Worm (Caenorhabditis elegans): ENCODE measurements around the gene fmo-3.

DNA sequence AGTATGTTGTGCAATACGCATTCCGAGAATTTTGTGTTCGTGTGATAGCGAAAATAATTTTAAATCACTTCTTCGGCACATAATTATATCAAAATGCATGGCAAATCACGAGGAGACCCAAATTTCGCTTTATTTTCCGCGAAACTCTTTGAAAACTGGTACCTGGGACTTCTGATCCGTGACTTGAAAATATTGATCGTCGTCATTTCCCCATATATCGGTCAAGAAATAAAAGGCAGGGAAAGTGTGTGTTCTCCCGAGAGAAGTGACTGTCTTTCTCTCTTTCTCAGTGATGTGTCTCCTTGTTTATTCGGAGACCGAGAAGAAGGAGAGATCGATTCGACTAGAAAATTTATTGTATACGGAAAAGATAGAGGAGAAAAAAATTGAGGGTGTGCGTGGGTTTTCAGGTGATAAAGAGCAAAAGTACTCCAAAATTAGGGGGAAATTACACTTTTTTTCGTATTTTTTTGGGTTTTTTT, 16.8 kb downstream of the fmo-3 start, which contains the start of gene W09D10.5:
- TF ChIP-seq unc-86 (tag; optimal IDR thresholded peaks at IDR 0.05) (no peak), nfya-1 (tag; optimal IDR thresholded peaks at IDR 0.05) (no peak), ceh-6 (GFP tag; optimal IDR thresholded peaks at IDR 0.05) (no peak), rnt-1 (tag; optimal IDR thresholded peaks at IDR 0.05) (no peak), F13H6.1 (tag; optimal IDR thresholded peaks at IDR 0.05) (no peak), hlh-8 (tag; optimal IDR thresholded peaks at IDR 0.05) (no peak), sox-4 (tag; optimal IDR thresholded peaks at IDR 0.05) (no peak), dve-1 (tag; optimal IDR thresholded peaks at IDR 0.05) (no peak), ama-1 (optimal IDR thresholded peaks at IDR 0.05) (no peak), pat-9 (tag; optimal IDR thresholded peaks at IDR 0.05) (no peak)
